Worm (Caenorhabditis elegans) whole organism, L2 larva: Measurements from ENCODE around the gene srt-42.

Experiments used
- F13H6.1 ChIP-seq: sonication (generic microtip); optimal IDR thresholded peaks from 2 replicates; lab custom pipeline; 2016; ENCODE audit warnings: missing genetic modification characterization, missing compliant biosample characterization
- R02D3.7 ChIP-seq: fragments of 150-350 bp; optimal IDR thresholded peaks from 2 replicates; lab custom pipeline; 2014; ENCODE audit warnings: missing biosample characterization, missing genetic modification characterization
- ZK546.5 ChIP-seq: sonication (generic microtip); optimal IDR thresholded peaks from 2 replicates; lab custom pipeline; 2017; ENCODE audit warnings: missing biosample characterization, missing genetic modification characterization
- alr-1 ChIP-seq: fragments of 150-350 bp; optimal IDR thresholded peaks from 2 replicates; lab custom pipeline; 2014; ENCODE audit warnings: missing biosample characterization, missing genetic modification characterization
- aly-2 ChIP-seq: fragments of 150-350 bp; optimal IDR thresholded peaks from 2 replicates; lab custom pipeline; 2014; ENCODE audit warnings: missing biosample characterization, missing genetic modification characterization
- ama-1 ChIP-seq: fragments of 150-350 bp; optimal IDR thresholded peaks from 2 replicates; lab custom pipeline; 2018; ENCODE audit warnings: inconsistent platforms
- ceh-16 ChIP-seq: fragments of 150-350 bp; optimal IDR thresholded peaks from 2 replicates; lab custom pipeline; 2014; ENCODE audit warnings: missing biosample characterization, missing genetic modification characterization
- dmd-4 ChIP-seq: sonication (generic microtip); optimal IDR thresholded peaks from 2 replicates; lab custom pipeline; 2017; ENCODE audit warnings: missing biosample characterization, missing genetic modification characterization
- egl-27 ChIP-seq: sonication (generic microtip); optimal IDR thresholded peaks from 3 replicates; lab custom pipeline; 2017; ENCODE audit warnings: missing biosample characterization, missing genetic modification reagents, missing genetic modification characterization
- fos-1 ChIP-seq: fragments of 150-350 bp; optimal IDR thresholded peaks from 2 replicates; lab custom pipeline; 2014; ENCODE audit warnings: missing biosample characterization, missing genetic modification characterization
- gmeb-1 ChIP-seq: fragments of 150-350 bp; optimal IDR thresholded peaks from 2 replicates; lab custom pipeline; 2014; ENCODE audit warnings: missing biosample characterization, missing genetic modification characterization
- lin-13 ChIP-seq: fragments of 150-350 bp; optimal IDR thresholded peaks from 2 replicates; lab custom pipeline; 2014; ENCODE audit warnings: missing biosample characterization, missing genetic modification reagents, missing genetic modification characterization
- lsy-2 ChIP-seq, 2 experiments: fragments of 150-350 bp in 1 of 2; sonication (generic microtip) in 1 of 2; optimal IDR thresholded peaks; 2 replicates each; lab custom pipeline; 2014 to 2017; ENCODE audit warnings: missing biosample characterization in 2 of 2, missing genetic modification characterization in 2 of 2
- mab-5 ChIP-seq: fragments of 150-350 bp; optimal IDR thresholded peaks from 2 replicates; lab custom pipeline; 2014; ENCODE audit warnings: missing biosample characterization, missing genetic modification characterization
- mbf-1 ChIP-seq: sonication (generic microtip); optimal IDR thresholded peaks from 2 replicates; lab custom pipeline; 2017; ENCODE audit warnings: missing biosample characterization, missing genetic modification characterization
- mdl-1 ChIP-seq, 2 experiments: fragments of 150-350 bp in 1 of 2; sonication (generic microtip) in 1 of 2; optimal IDR thresholded peaks; 2 replicates each; lab custom pipeline; 2017; ENCODE audit warnings: missing biosample characterization in 2 of 2, missing genetic modification characterization in 2 of 2
- nhr-11 ChIP-seq: fragments of 150-350 bp; optimal IDR thresholded peaks from 2 replicates; lab custom pipeline; 2014; ENCODE audit warnings: missing biosample characterization, missing genetic modification characterization
- nhr-23 ChIP-seq: fragments of 150-350 bp; optimal IDR thresholded peaks from 2 replicates; lab custom pipeline; 2014; ENCODE audit warnings: missing biosample characterization, missing genetic modification reagents, missing genetic modification characterization
- nhr-6 ChIP-seq: fragments of 150-350 bp; optimal IDR thresholded peaks from 2 replicates; lab custom pipeline; 2014; ENCODE audit warnings: missing biosample characterization, missing genetic modification characterization
- nhr-77 ChIP-seq: fragments of 150-350 bp; optimal IDR thresholded peaks from 2 replicates; lab custom pipeline; 2014; ENCODE audit warnings: missing biosample characterization, missing genetic modification characterization
- sma-3 ChIP-seq: sonication (generic microtip); optimal IDR thresholded peaks from 2 replicates; lab custom pipeline; 2016; ENCODE audit warnings: missing genetic modification reagents, missing genetic modification characterization, missing compliant biosample characterization
- sma-9 ChIP-seq, 2 experiments: fragments of 150-350 bp in 1 of 2; sonication (generic microtip) in 1 of 2; optimal IDR thresholded peaks; 2 replicates each; lab custom pipeline; 2014 to 2016; ENCODE audit warnings: missing genetic modification characterization in 2 of 2, mild to moderate bottlenecking in 1 of 2, missing biosample characterization in 1 of 2, missing compliant biosample characterization in 1 of 2, missing genetic modification reagents in 1 of 2, moderate library complexity in 1 of 2
- snpc-4 ChIP-seq: fragments of 150-350 bp; optimal IDR thresholded peaks from 2 replicates; lab custom pipeline; 2014; ENCODE audit warnings: missing biosample characterization, missing genetic modification characterization
- unc-39 ChIP-seq: fragments of 150-350 bp; optimal IDR thresholded peaks from 2 replicates; lab custom pipeline; 2014; ENCODE audit warnings: missing biosample characterization, missing genetic modification characterization
- unc-55 ChIP-seq: fragments of 150-350 bp; sonication (generic microtip); optimal IDR thresholded peaks from 3 replicates; lab custom pipeline; 2014; ENCODE audit warnings: missing biosample characterization, missing genetic modification reagents, missing genetic modification characterization
- ztf-1 ChIP-seq: fragments of 200-800 bp; sonication (Bioruptor generic); conservative IDR thresholded peaks from 2 replicates; pipeline ENCODE4 v1.3.6; 2022; ENCODE audit warnings: missing genetic modification characterization, missing compliant biosample characterization

The srt-42 gene

DNA sequence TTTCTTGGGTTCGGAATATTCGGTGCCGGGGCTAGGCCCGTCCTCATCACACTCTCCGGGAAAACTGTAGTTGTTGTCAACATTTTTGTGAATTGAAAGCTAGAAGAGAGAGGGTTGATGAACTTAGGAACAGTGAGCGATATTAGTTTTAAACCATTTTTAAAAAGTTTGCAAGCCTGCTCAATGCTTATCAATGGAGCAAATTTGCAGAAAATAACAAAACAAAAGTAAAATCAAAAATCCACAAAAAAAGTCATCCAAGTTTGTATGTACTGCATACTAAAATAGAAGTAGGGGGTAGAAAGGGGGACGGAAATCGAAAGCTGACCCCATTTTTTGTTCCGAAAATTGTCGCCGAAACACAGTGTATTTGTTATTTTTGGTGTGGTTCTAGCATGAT, 48.9 kb downstream of the srt-42 start, which contains the start of gene T10B5.10:
Gene T10B5.10, minus strand, starts transcription at position 101 of the 400 bp plus-strand sequence.
- TF ChIP-seq ceh-16 (tag; lab: Kevin White, UChicago) (no peak), ZK546.5 (tag; lab: Kevin White, UChicago) (no peak), fos-1 (tag; lab: Kevin White, UChicago) (no peak), ztf-1 (GFP tag; lab: Robert Waterston, UW) (no peak), lsy-2 (tag; optimal IDR thresholded peaks at IDR 0.05; lab: Kevin White, UChicago) (no peak), gmeb-1 (no peak), nhr-77 (tag; lab: Kevin White, UChicago) (no peak), F13H6.1 (no peak), mbf-1 (tag; lab: Kevin White, UChicago) (no peak), sma-3 (no peak), unc-39 (tag; lab: Kevin White, UChicago) (no peak), dmd-4 (tag; lab: Kevin White, UChicago) (no peak), nhr-23 (tag; lab: Kevin White, UChicago) (no peak), nhr-6 (tag; lab: Kevin White, UChicago) (no peak), aly-2 (no peak), alr-1 (tag; lab: Kevin White, UChicago) (no peak), mdl-1 (tag; optimal IDR thresholded peaks at IDR 0.05; lab: Kevin White, UChicago) (no peak), ama-1 (no peak)

- TF ChIP-seq F13H6.1 (no peak), nhr-11 (tag; lab: Kevin White, UChicago) (no peak), lin-13 (GFP tag; lab: Kevin White, UChicago) (no peak), sma-9 (GFP tag; optimal IDR thresholded peaks at IDR 0.05; lab: Kevin White, UChicago) (no peak), sma-9 (tag; optimal IDR thresholded peaks at IDR 0.05; lab: Kevin White, UChicago) (no peak), nhr-77 (tag; lab: Kevin White, UChicago) (no peak), ceh-16 (tag; lab: Kevin White, UChicago) (no peak), mab-5 (tag; lab: Kevin White, UChicago) (no peak), mdl-1 (tag; optimal IDR thresholded peaks at IDR 0.05; lab: Kevin White, UChicago) (no peak), snpc-4 (tag; lab: Kevin White, UChicago) (no peak), ZK546.5 (tag; lab: Kevin White, UChicago) (no peak), unc-55 (GFP tag; lab: Kevin White, UChicago) (no peak), egl-27 (no peak), R02D3.7 (tag; lab: Kevin White, UChicago) (no peak)
These were observed 50.6 kb downstream of the srt-42 start for ce11 chrV:1857840-1858239.
